Fruit fly (Drosophila melanogaster) whole organism, embryonic: Measurements from ENCODE around the gene CG15153.

Experiments used
- BEAF-32 ChIP-seq: fragments of 200-800 bp; sonication (Bioruptor generic); optimal IDR thresholded peaks from 3 replicates; lab custom pipeline; 2017; ENCODE audit warnings: missing biosample characterization, missing genetic modification characterization, mild to moderate bottlenecking, moderate library complexity, missing genetic modification reagents
- CG13287 ChIP-seq: fragments of 200-800 bp; sonication (Bioruptor generic); IDR thresholded peaks from 2 replicates; pipeline ENCODE4 v1.3.6; 2022; ENCODE audit warnings: missing biosample characterization, missing genetic modification characterization; ENCODE audit not compliant: partially characterized antibody
- CG14014 ChIP-seq: fragments of 200-800 bp; sonication (Bioruptor generic); IDR thresholded peaks from 2 replicates; pipeline ENCODE4 v1.3.6; 2022; ENCODE audit warnings: missing biosample characterization, missing genetic modification characterization
- CG15073 ChIP-seq: fragments of 200-800 bp; sonication (Bioruptor generic); optimal IDR thresholded peaks from 2 replicates; lab custom pipeline; 2016; ENCODE audit warnings: missing biosample characterization, missing genetic modification characterization
- CG15479 ChIP-seq: fragments of 200-800 bp; sonication (Bioruptor generic); optimal IDR thresholded peaks from 3 replicates; lab custom pipeline; 2019; ENCODE audit warnings: missing biosample characterization, mild to moderate bottlenecking, missing genetic modification characterization, moderate library complexity
- CG1647 ChIP-seq: fragments of 200-800 bp; sonication (Bioruptor generic); optimal IDR thresholded peaks from 3 replicates; lab custom pipeline; 2016; ENCODE audit warnings: missing biosample characterization, missing genetic modification characterization
- CG16815 ChIP-seq: fragments of 200-800 bp; sonication (Bioruptor generic); optimal IDR thresholded peaks from 3 replicates; lab custom pipeline; 2017; ENCODE audit warnings: missing biosample characterization, mild to moderate bottlenecking, missing genetic modification characterization
- CG18011 ChIP-seq: fragments of 200-800 bp; sonication (Bioruptor generic); optimal IDR thresholded peaks from 2 replicates; lab custom pipeline; 2017; ENCODE audit warnings: missing biosample characterization, missing genetic modification characterization, mild to moderate bottlenecking, moderate library complexity, missing genotype
- CG18764 ChIP-seq: fragments of 200-800 bp; sonication (Bioruptor generic); optimal IDR thresholded peaks from 3 replicates; lab custom pipeline; 2016; ENCODE audit warnings: missing biosample characterization, missing genetic modification characterization
- CG2199 ChIP-seq: fragments of 200-800 bp; sonication (Bioruptor generic); IDR thresholded peaks from 3 replicates; pipeline ENCODE4 v1.3.6; 2022; ENCODE audit warnings: missing biosample characterization, missing genetic modification characterization
- CG30020 ChIP-seq: fragments of 200-800 bp; optimal IDR thresholded peaks from 2 replicates; lab custom pipeline; 2019; ENCODE audit warnings: missing biosample characterization, mild to moderate bottlenecking, missing genetic modification characterization, moderate library complexity
- CG34224 ChIP-seq: fragments of 200-800 bp; sonication (Bioruptor generic); IDR thresholded peaks from 3 replicates; pipeline ENCODE4 v1.3.6; 2022; ENCODE audit warnings: missing biosample characterization, missing genetic modification characterization; ENCODE audit not compliant: partially characterized antibody
- CG4282 ChIP-seq: fragments of 200-800 bp; sonication (Bioruptor generic); optimal IDR thresholded peaks from 2 replicates; lab custom pipeline; 2016; ENCODE audit warnings: missing biosample characterization, missing genetic modification characterization
- CG7357 ChIP-seq: fragments of 200-800 bp; sonication (Bioruptor generic); IDR thresholded peaks from 3 replicates; pipeline ENCODE4 v1.3.6; 2022; ENCODE audit warnings: missing biosample characterization, missing genetic modification characterization
- CrebB ChIP-seq: fragments of 200-800 bp; sonication (Bioruptor generic); optimal IDR thresholded peaks from 3 replicates; lab custom pipeline; 2018; ENCODE audit warnings: missing biosample characterization, mild to moderate bottlenecking, missing genetic modification characterization
- D19A ChIP-seq: fragments of 200-800 bp; optimal IDR thresholded peaks from 3 replicates; lab custom pipeline; 2019; ENCODE audit warnings: missing biosample characterization, mild to moderate bottlenecking, missing genetic modification characterization, moderate library complexity
- Dek ChIP-seq: fragments of 200-800 bp; sonication (Bioruptor generic); optimal IDR thresholded peaks from 3 replicates; lab custom pipeline; 2019; ENCODE audit warnings: missing biosample characterization, mild to moderate bottlenecking, missing genetic modification characterization, moderate library complexity
- Dref ChIP-seq: fragments of 200-800 bp; sonication (Bioruptor generic); IDR thresholded peaks from 2 replicates; pipeline ENCODE4 v1.3.6; 2022; ENCODE audit warnings: missing biosample characterization, missing genetic modification characterization
- ERR ChIP-seq: fragments of 200-800 bp; sonication (Bioruptor generic); optimal IDR thresholded peaks from 2 replicates; lab custom pipeline; 2016; ENCODE audit warnings: missing biosample characterization, missing genetic modification characterization
- Elba2 ChIP-seq: fragments of 200-800 bp; sonication (Bioruptor generic); optimal IDR thresholded peaks from 3 replicates; lab custom pipeline; 2016; ENCODE audit warnings: missing biosample characterization, missing genetic modification characterization
- MESR4 ChIP-seq: fragments of 200-800 bp; sonication (Bioruptor generic); optimal IDR thresholded peaks from 2 replicates; lab custom pipeline; 2018; ENCODE audit warnings: missing biosample characterization, mild to moderate bottlenecking, missing genetic modification characterization, moderate library complexity
- Opbp ChIP-seq: fragments of 200-800 bp; sonication (Bioruptor generic); IDR thresholded peaks from 3 replicates; pipeline ENCODE4 v1.3.6; 2022; ENCODE audit warnings: missing biosample characterization, missing genetic modification characterization; ENCODE audit not compliant: partially characterized antibody
- Ravus ChIP-seq: fragments of 200-800 bp; sonication (Bioruptor generic); IDR thresholded peaks from 2 replicates; pipeline ENCODE4 v1.3.6; 2022; ENCODE audit warnings: missing biosample characterization, missing genetic modification characterization
- Stat92E ChIP-seq, 3 experiments: fragments of >200 bp in 2 of 3; fragments of 200-800 bp in 1 of 3; sonication (Bioruptor generic) in 1 of 3; optimal IDR thresholded peaks; 2 replicates each; lab custom pipeline; 2017 to 2019; ENCODE audit warnings: missing biosample characterization in 3 of 3, missing genetic modification characterization in 3 of 3, mild to moderate bottlenecking in 1 of 3, moderate library complexity in 1 of 3
- Tbp ChIP-seq: fragments of >200 bp; optimal IDR thresholded peaks from 2 replicates; lab custom pipeline; 2018; ENCODE audit warnings: missing biosample characterization, missing genetic modification characterization
- YL-1 ChIP-seq: fragments of 200-800 bp; sonication (Bioruptor generic); optimal IDR thresholded peaks from 3 replicates; lab custom pipeline; 2017; ENCODE audit warnings: missing biosample characterization, mild to moderate bottlenecking, missing genetic modification characterization
- al ChIP-seq: fragments of 200-800 bp; sonication (Bioruptor generic); IDR thresholded peaks from 2 replicates; pipeline ENCODE4 v1.3.6; 2022; ENCODE audit warnings: missing biosample characterization, missing genetic modification characterization
- ara ChIP-seq: fragments of 200-800 bp; sonication (Bioruptor generic); IDR thresholded peaks from 2 replicates; pipeline ENCODE4 v1.3.6; 2022; ENCODE audit warnings: missing biosample characterization, missing genetic modification characterization
- ash1 ChIP-seq: fragments of 200-800 bp; sonication (Bioruptor generic); optimal IDR thresholded peaks from 2 replicates; lab custom pipeline; 2018; ENCODE audit warnings: missing biosample characterization, mild to moderate bottlenecking, missing genetic modification characterization
- caup ChIP-seq: fragments of 200-800 bp; sonication (Bioruptor generic); optimal IDR thresholded peaks from 3 replicates; lab custom pipeline; 2017; ENCODE audit warnings: missing biosample characterization, mild to moderate bottlenecking, missing genetic modification characterization, moderate library complexity; ENCODE audit not compliant: severe bottlenecking
- chinmo ChIP-seq: fragments of 200-800 bp; sonication (Bioruptor generic); IDR thresholded peaks from 4 replicates; pipeline ENCODE4 v1.3.6; 2022; ENCODE audit warnings: missing biosample characterization, missing genetic modification characterization; ENCODE audit not compliant: partially characterized antibody
- dimm ChIP-seq: fragments of 200-800 bp; sonication (Bioruptor generic); IDR thresholded peaks from 2 replicates; pipeline ENCODE4 v1.3.6; 2022; ENCODE audit warnings: missing biosample characterization, missing genetic modification characterization
- disco-r ChIP-seq: fragments of 200-800 bp; sonication (Bioruptor generic); optimal IDR thresholded peaks from 2 replicates; lab custom pipeline; 2016; ENCODE audit warnings: missing biosample characterization, missing genetic modification characterization
- ems ChIP-seq: fragments of 200-800 bp; sonication (Bioruptor generic); optimal IDR thresholded peaks from 3 replicates; lab custom pipeline; 2016; ENCODE audit warnings: missing biosample characterization, missing genetic modification characterization
- eyg ChIP-seq: fragments of 200-800 bp; sonication (Bioruptor generic); optimal IDR thresholded peaks from 3 replicates; lab custom pipeline; 2016; ENCODE audit warnings: missing biosample characterization, missing genetic modification characterization
- fd3F ChIP-seq: fragments of 200-800 bp; sonication (Bioruptor generic); optimal IDR thresholded peaks from 2 replicates; lab custom pipeline; 2018; ENCODE audit warnings: missing biosample characterization, mild to moderate bottlenecking, missing genetic modification characterization, moderate library complexity
- gem ChIP-seq: fragments of 200-800 bp; sonication (Bioruptor generic); optimal IDR thresholded peaks from 2 replicates; lab custom pipeline; 2019; ENCODE audit warnings: missing biosample characterization, mild to moderate bottlenecking, missing genetic modification characterization, moderate library complexity
- hbn ChIP-seq: fragments of 200-800 bp; sonication (Bioruptor generic); IDR thresholded peaks from 2 replicates; pipeline ENCODE4 v1.3.6; 2022; ENCODE audit warnings: missing biosample characterization, missing genetic modification characterization; ENCODE audit not compliant: partially characterized antibody
- her ChIP-seq: fragments of 200-800 bp; sonication (Bioruptor generic); optimal IDR thresholded peaks from 2 replicates; lab custom pipeline; 2016; ENCODE audit warnings: missing biosample characterization, missing genetic modification characterization
- kay ChIP-seq: fragments of 200-800 bp; sonication (Bioruptor generic); optimal IDR thresholded peaks from 2 replicates; lab custom pipeline; 2016; ENCODE audit warnings: missing biosample characterization, missing genetic modification characterization
- nerfin-2 ChIP-seq: fragments of 200-800 bp; sonication (Bioruptor generic); IDR thresholded peaks from 2 replicates; pipeline ENCODE4 v1.3.6; 2022; ENCODE audit warnings: missing biosample characterization, missing genetic modification characterization; ENCODE audit not compliant: partially characterized antibody
- onecut ChIP-seq: fragments of 200-800 bp; sonication (Bioruptor generic); IDR thresholded peaks from 2 replicates; pipeline ENCODE4 v1.3.6; 2022; ENCODE audit warnings: missing biosample characterization, missing genetic modification characterization
- p53 ChIP-seq: fragments of 200-800 bp; sonication (Bioruptor generic); optimal IDR thresholded peaks from 2 replicates; lab custom pipeline; 2016; ENCODE audit warnings: missing biosample characterization, missing genetic modification characterization
- rib ChIP-seq: fragments of 200-800 bp; sonication (Bioruptor generic); IDR thresholded peaks from 2 replicates; pipeline ENCODE4 v1.3.6; 2022; ENCODE audit warnings: missing biosample characterization, missing genetic modification characterization
- so ChIP-seq: fragments of 200-800 bp; sonication (Bioruptor generic); IDR thresholded peaks from 3 replicates; pipeline ENCODE4 v1.3.6; 2022; ENCODE audit warnings: missing biosample characterization, missing genetic modification characterization
- sr ChIP-seq: fragments of 200-800 bp; sonication (Bioruptor generic); IDR thresholded peaks from 3 replicates; pipeline ENCODE4 v1.3.6; 2022; ENCODE audit warnings: missing biosample characterization, missing genetic modification characterization
- vfl ChIP-seq: fragments of 200-800 bp; sonication (Bioruptor generic); optimal IDR thresholded peaks from 2 replicates; lab custom pipeline; 2016; ENCODE audit warnings: missing biosample characterization, missing genetic modification characterization
- wor ChIP-seq: fragments of 200-800 bp; sonication (Bioruptor generic); IDR thresholded peaks from 2 replicates; pipeline ENCODE4 v1.3.6; 2022; ENCODE audit warnings: missing biosample characterization, missing genetic modification characterization
- z ChIP-seq: fragments of 200-800 bp; sonication (Bioruptor generic); IDR thresholded peaks from 3 replicates; pipeline ENCODE4 v1.3.6; 2022; ENCODE audit warnings: missing biosample characterization, missing genetic modification characterization

CG15153 gene

dm6 chr2L:18121367-18122230 is 29.5 kb upstream of the CG15153 start (continued):
- TF ChIP-seq Ravus (GFP tag; lab: Robert Waterston, UW), result no peak
- peak; percentile 55 for TF ChIP-seq her
- peak; percentile 65; the same call in 2 of the 3 replicates for TF ChIP-seq CG7357 (GFP tag; lab: Robert Waterston, UW)
- TF ChIP-seq vfl (GFP tag; lab: Kevin White, UChicago), result peak; percentile 10
- peak; percentile 35 for TF ChIP-seq CG1647
- TF ChIP-seq CG18764 (GFP tag; lab: Kevin White, UChicago), result peak; percentile 3
- TF ChIP-seq Elba2 (GFP tag; lab: Kevin White, UChicago), result no peak
- TF ChIP-seq Stat92E (GFP tag; optimal IDR thresholded peaks at IDR 0.05; lab: Kevin White, UChicago), result no peak
- TF ChIP-seq CG4282 (GFP tag; lab: Kevin White, UChicago), result no peak
- no peak for TF ChIP-seq z
- TF ChIP-seq Opbp (GFP tag; lab: Robert Waterston, UW), result no peak
- TF ChIP-seq D19A, result no peak
- TF ChIP-seq fd3F, result no peak
- no peak for TF ChIP-seq so (GFP tag; lab: Robert Waterston, UW)
- no peak for TF ChIP-seq CG34224 (GFP tag; lab: Robert Waterston, UW)
- TF ChIP-seq gem, result peak; percentile 70
- peak; percentile 42 for TF ChIP-seq ems (GFP tag; lab: Kevin White, UChicago)
- TF ChIP-seq CrebB (tag; lab: Kevin White, UChicago), result no peak
- TF ChIP-seq YL-1 (GFP tag; lab: Kevin White, UChicago), result no peak
- TF ChIP-seq Tbp (GFP tag; lab: Kevin White, UChicago), result no peak
- TF ChIP-seq CG18011, result no peak
- TF ChIP-seq kay (GFP tag; lab: Kevin White, UChicago), result peak; percentile 14
- TF ChIP-seq CG2199 (GFP tag; lab: Robert Waterston, UW), result no peak
- no peak for TF ChIP-seq eyg (GFP tag; lab: Kevin White, UChicago)
- TF ChIP-seq disco-r, result no peak
- TF ChIP-seq dimm, result no peak
- TF ChIP-seq ash1 (GFP tag; lab: Kevin White, UChicago), result no peak
- TF ChIP-seq CG30020 (tag; lab: Kevin White, UChicago), result no peak
- TF ChIP-seq BEAF-32 (GFP tag; lab: Kevin White, UChicago), result no peak
- no peak for TF ChIP-seq nerfin-2 (GFP tag; lab: Robert Waterston, UW)
- TF ChIP-seq chinmo (GFP tag; lab: Robert Waterston, UW), result 0 out of 4 replicates have a peak, but pooled peaks have one; percentile 29
- no peak for TF ChIP-seq Dek (tag; lab: Kevin White, UChicago)
- TF ChIP-seq hbn (GFP tag; lab: Robert Waterston, UW), result no peak
- TF ChIP-seq MESR4 (GFP tag; lab: Kevin White, UChicago), result no peak
- no peak for TF ChIP-seq ERR (GFP tag; lab: Kevin White, UChicago)
- no peak for TF ChIP-seq CG15479
- no peak; the same call in 1 of the 2 replicates for TF ChIP-seq wor (GFP tag; lab: Robert Waterston, UW)
- peak; percentile 5 for TF ChIP-seq CG16815 (GFP tag; lab: Kevin White, UChicago)
- TF ChIP-seq p53 (GFP tag; lab: Kevin White, UChicago), result no peak
- TF ChIP-seq rib (GFP tag; lab: Robert Waterston, UW), result no peak
- no peak for TF ChIP-seq sr
- TF ChIP-seq caup (GFP tag; lab: Kevin White, UChicago), result peak; percentile 22
- no peak for TF ChIP-seq ara (GFP tag; lab: Robert Waterston, UW)
- TF ChIP-seq CG13287, result no peak
- TF ChIP-seq CG15073, result no peak
- no peak for TF ChIP-seq Dref (GFP tag; lab: Robert Waterston, UW)
- TF ChIP-seq onecut, result no peak
- no peak for TF ChIP-seq al (GFP tag; lab: Robert Waterston, UW)
- 0 out of 2 replicates have a peak, but pooled peaks have one; percentile 18 for TF ChIP-seq CG14014
